Worm (Caenorhabditis elegans) whole organism, young adult: Measurements from ENCODE around the gene ins-31.
"Not testable (repeated sequence)": the region's sequence is repeated elsewhere in the genome, so short reads cannot be mapped to it uniquely, and the experiment has no call there.

ENCODE experiments used
- F22D6.2 ChIP-seq: sonication (generic microtip); optimal IDR thresholded peaks from 2 replicates; lab custom pipeline; 2016; ENCODE audit warnings: mild to moderate bottlenecking, missing genetic modification characterization, missing compliant biosample characterization
- atf-7 ChIP-seq: sonication (generic microtip); optimal IDR thresholded peaks from 2 replicates; lab custom pipeline; 2017; ENCODE audit warnings: mild to moderate bottlenecking, missing genetic modification characterization, missing compliant biosample characterization
- let-607 ChIP-seq, 2 experiments: fragments of 200-800 bp in 1 of 2; sonication (Bioruptor generic) in 1 of 2; sonication (generic microtip) in 1 of 2; optimal IDR thresholded peaks; 2 replicates each; lab custom pipeline; 2016 to 2018; ENCODE audit warnings: mild to moderate bottlenecking in 2 of 2, missing compliant biosample characterization in 2 of 2, missing genetic modification characterization in 2 of 2, moderate library complexity in 2 of 2, missing genotype in 1 of 2
- madf-10 ChIP-seq: sonication (generic microtip); optimal IDR thresholded peaks from 2 replicates; lab custom pipeline; 2016; ENCODE audit warnings: mild to moderate bottlenecking, missing genetic modification characterization, missing compliant biosample characterization
- nfya-1 ChIP-seq: sonication (generic microtip); optimal IDR thresholded peaks from 2 replicates; lab custom pipeline; 2017; ENCODE audit warnings: antibody characterized with exemption, missing compliant biosample characterization, missing genetic modification characterization, borderline replicate concordance; ENCODE audit not compliant: insufficient read depth
- nhr-90 ChIP-seq: sonication (generic microtip); optimal IDR thresholded peaks from 2 replicates; lab custom pipeline; 2016; ENCODE audit warnings: missing genotype, mild to moderate bottlenecking, missing genetic modification characterization, missing compliant biosample characterization
- pha-4 ChIP-seq: fragments of 150-350 bp; sonication (generic microtip); optimal IDR thresholded peaks from 2 replicates; lab custom pipeline; 2014; ENCODE audit warnings: missing biosample characterization, missing genetic modification reagents, missing genetic modification characterization
- sea-2 ChIP-seq: fragments of 200-800 bp; sonication (Bioruptor generic); IDR thresholded peaks from 2 replicates; pipeline ENCODE4 v1.3.6; 2022; ENCODE audit warnings: missing genetic modification characterization, missing compliant biosample characterization
- snpc-4 ChIP-seq, 5 experiments: fragments of 150-350 bp in 1 of 5; sonication (generic microtip) in 4 of 5; optimal IDR thresholded peaks; 2 replicates each; lab custom pipeline; 2014 to 2018; ENCODE audit warnings: missing genetic modification characterization in 5 of 5, missing biosample characterization in 3 of 5, antibody characterized with exemption in 2 of 5, mild to moderate bottlenecking in 2 of 5, missing compliant biosample characterization in 2 of 5, missing genotype in 2 of 5, moderate library complexity in 2 of 5, missing genetic modification reagents in 1 of 5
- unc-62 ChIP-seq: fragments of 150-350 bp; optimal IDR thresholded peaks from 2 replicates; lab custom pipeline; 2014; ENCODE audit warnings: missing biosample characterization, missing genetic modification reagents, missing genetic modification characterization

ce11 chrII:3142855-3143254 is 16.0 kb downstream of the ins-31 start, which contains the start of gene sri-42:
- TF ChIP-seq let-607 (tag; optimal IDR thresholded peaks at IDR 0.05; lab: Kevin White, UChicago); pha-4 (tag; lab: Kevin White, UChicago); nhr-90 (tag; lab: Kevin White, UChicago); nfya-1 (tag; lab: Kevin White, UChicago); unc-62 (GFP tag; lab: Kevin White, UChicago); sea-2 (GFP tag; lab: Robert Waterston, UW); atf-7 (tag; lab: Kevin White, UChicago); madf-10 (tag; lab: Kevin White, UChicago); F22D6.2; snpc-4 (GFP tag; optimal IDR thresholded peaks at IDR 0.05; lab: Kevin White, UChicago); snpc-4 (tag; optimal IDR thresholded peaks at IDR 0.05; lab: Kevin White, UChicago): not testable (repeated sequence)
